Worm (Caenorhabditis elegans) whole organism, L1 larva: ENCODE results near the gene col-78.

Experiments
- C16A3.4 ChIP-seq: fragments of 150-350 bp; optimal IDR thresholded peaks from 2 replicates; lab custom pipeline; 2014; ENCODE audit warnings: missing biosample characterization, missing genetic modification characterization
- F16B12.6 ChIP-seq: fragments of 150-350 bp; optimal IDR thresholded peaks from 2 replicates; lab custom pipeline; 2014; ENCODE audit warnings: missing biosample characterization, missing genetic modification characterization
- aha-1 ChIP-seq: fragments of 150-350 bp; optimal IDR thresholded peaks from 2 replicates; lab custom pipeline; 2014; ENCODE audit warnings: missing biosample characterization, missing genetic modification characterization
- alr-1 ChIP-seq: fragments of 200-800 bp; sonication (Bioruptor generic); optimal IDR thresholded peaks from 2 replicates; lab custom pipeline; 2018; ENCODE audit warnings: borderline replicate concordance, mild to moderate bottlenecking, missing genetic modification characterization, missing compliant biosample characterization
- aly-2 ChIP-seq: fragments of 150-350 bp; optimal IDR thresholded peaks from 2 replicates; lab custom pipeline; 2014; ENCODE audit warnings: missing biosample characterization, missing genetic modification characterization
- ama-1 ChIP-seq: fragments of 150-350 bp; optimal IDR thresholded peaks from 2 replicates; lab custom pipeline; 2014
- blmp-1 ChIP-seq: fragments of 150-350 bp; optimal IDR thresholded peaks from 2 replicates; lab custom pipeline; 2014; ENCODE audit warnings: missing biosample characterization, missing genetic modification characterization
- ceh-63 ChIP-seq: fragments of 200-800 bp; sonication (Bioruptor generic); optimal IDR thresholded peaks from 2 replicates; lab custom pipeline; 2018; ENCODE audit warnings: mild to moderate bottlenecking, missing genetic modification characterization, missing compliant biosample characterization
- ceh-8 ChIP-seq: fragments of 200-800 bp; sonication (Bioruptor generic); optimal IDR thresholded peaks from 2 replicates; lab custom pipeline; 2018; ENCODE audit warnings: mild to moderate bottlenecking, missing genetic modification characterization, moderate library complexity, missing compliant biosample characterization
- ceh-88 ChIP-seq: fragments of 200-800 bp; sonication (Bioruptor generic); IDR thresholded peaks from 2 replicates; pipeline ENCODE4 v1.3.6; 2022; ENCODE audit warnings: missing genetic modification characterization, missing compliant biosample characterization
- ceh-90 ChIP-seq: sonication (generic microtip); optimal IDR thresholded peaks from 2 replicates; lab custom pipeline; 2016; ENCODE audit warnings: missing genetic modification characterization, missing compliant biosample characterization
- efl-1 ChIP-seq, 4 experiments: fragments of 150-350 bp; optimal IDR thresholded peaks in 3 of 4; peaks in 1 of 4; 1 replicate in 1 of 4; 2 replicates in 3 of 4; lab custom pipeline; 2014; ENCODE audit warnings: missing biosample characterization in 2 of 4, missing genetic modification characterization in 2 of 4, missing genetic modification reagents in 2 of 4
- elt-2 ChIP-seq: sonication (generic microtip); optimal IDR thresholded peaks from 2 replicates; lab custom pipeline; 2016; ENCODE audit warnings: missing genetic modification characterization, mild to moderate bottlenecking, inconsistent platforms, missing compliant biosample characterization, missing genetic modification reagents
- elt-3 ChIP-seq, 6 experiments: fragments of 150-350 bp in 1 of 6; sonication (generic microtip); optimal IDR thresholded peaks; 2 replicates each; lab custom pipeline; 2017 to 2018; ENCODE audit warnings: missing biosample characterization in 6 of 6, missing genetic modification characterization in 6 of 6, inconsistent platforms in 1 of 6
- ets-5 ChIP-seq: fragments of 200-800 bp; sonication (Bioruptor generic); IDR thresholded peaks from 2 replicates; pipeline ENCODE4 v1.3.6; 2022; ENCODE audit warnings: missing genetic modification characterization, missing compliant biosample characterization
- fkh-10 ChIP-seq: sonication (generic microtip); optimal IDR thresholded peaks from 2 replicates; lab custom pipeline; 2017; ENCODE audit warnings: missing biosample characterization, missing genetic modification reagents, missing genetic modification characterization
- fkh-4 ChIP-seq: sonication (generic microtip); optimal IDR thresholded peaks from 2 replicates; lab custom pipeline; 2016; ENCODE audit warnings: missing compliant biosample characterization, missing genetic modification characterization, borderline replicate concordance
- fos-1 ChIP-seq: fragments of 150-350 bp; optimal IDR thresholded peaks from 2 replicates; lab custom pipeline; 2014; ENCODE audit warnings: missing biosample characterization, missing genetic modification characterization
- grh-1 ChIP-seq: fragments of 200-800 bp; sonication (Bioruptor generic); IDR thresholded peaks from 2 replicates; pipeline ENCODE4 v1.3.6; 2022; ENCODE audit warnings: missing genetic modification reagents, missing genetic modification characterization, missing compliant biosample characterization
- hlh-4 ChIP-seq: sonication (generic microtip); optimal IDR thresholded peaks from 2 replicates; lab custom pipeline; 2016; ENCODE audit warnings: mild to moderate bottlenecking, missing genetic modification characterization, missing compliant biosample characterization
- hpl-2 ChIP-seq: fragments of 150-350 bp; optimal IDR thresholded peaks from 2 replicates; lab custom pipeline; 2014; ENCODE audit warnings: missing biosample characterization, missing genetic modification reagents, missing genetic modification characterization
- isw-1 ChIP-seq: fragments of 200-800 bp; sonication (Bioruptor generic); IDR thresholded peaks from 2 replicates; pipeline ENCODE4 v1.3.6; 2022; ENCODE audit warnings: missing genetic modification characterization, missing compliant biosample characterization
- lin-13 ChIP-seq: fragments of 150-350 bp; optimal IDR thresholded peaks from 2 replicates; lab custom pipeline; 2014; ENCODE audit warnings: missing biosample characterization, missing genetic modification reagents, missing genetic modification characterization
- lin-14 ChIP-seq: fragments of 200-800 bp; sonication (Bioruptor generic); optimal IDR thresholded peaks from 2 replicates; lab custom pipeline; 2018; ENCODE audit warnings: mild to moderate bottlenecking, missing genetic modification characterization, moderate library complexity, missing compliant biosample characterization
- lin-35 ChIP-seq, 2 experiments: fragments of 150-350 bp; optimal IDR thresholded peaks; 2 replicates each; lab custom pipeline; 2014; ENCODE audit warnings: missing biosample characterization in 2 of 2, missing genetic modification characterization in 2 of 2, missing genetic modification reagents in 2 of 2
- lsy-2 ChIP-seq, 2 experiments: fragments of 150-350 bp; optimal IDR thresholded peaks; 2 replicates each; lab custom pipeline; 2014; ENCODE audit warnings: missing biosample characterization in 2 of 2, missing genetic modification characterization in 2 of 2
- nhr-19 ChIP-seq: fragments of 200-800 bp; sonication (Bioruptor generic); conservative IDR thresholded peaks from 2 replicates; pipeline ENCODE4 v1.3.6; 2022; ENCODE audit warnings: missing genetic modification characterization, missing compliant biosample characterization
- nhr-20 ChIP-seq: sonication (generic microtip); optimal IDR thresholded peaks from 2 replicates; lab custom pipeline; 2016; ENCODE audit warnings: mild to moderate bottlenecking, missing genetic modification characterization, missing compliant biosample characterization
- nhr-71 ChIP-seq: sonication (generic microtip); optimal IDR thresholded peaks from 2 replicates; lab custom pipeline; 2016; ENCODE audit warnings: mild to moderate bottlenecking, missing genetic modification characterization, moderate library complexity, missing compliant biosample characterization
- nhr-84 ChIP-seq: sonication (generic microtip); optimal IDR thresholded peaks from 2 replicates; lab custom pipeline; 2017; ENCODE audit warnings: missing biosample characterization, missing genetic modification characterization
- nhr-90 ChIP-seq: sonication (generic microtip); optimal IDR thresholded peaks from 2 replicates; lab custom pipeline; 2016; ENCODE audit warnings: mild to moderate bottlenecking, missing genetic modification characterization, missing compliant biosample characterization; ENCODE audit not compliant: poor library complexity
- pqm-1 ChIP-seq: sonication (generic microtip); optimal IDR thresholded peaks from 3 replicates; lab custom pipeline; 2017; ENCODE audit warnings: missing biosample characterization, missing genetic modification characterization
- snpc-4 ChIP-seq: fragments of 150-350 bp; optimal IDR thresholded peaks from 2 replicates; lab custom pipeline; 2014; ENCODE audit warnings: missing biosample characterization, missing genetic modification characterization
- snu-23 ChIP-seq: sonication (generic microtip); optimal IDR thresholded peaks from 2 replicates; lab custom pipeline; 2016; ENCODE audit warnings: missing genetic modification characterization, missing compliant biosample characterization
- sup-37 ChIP-seq: fragments of 200-800 bp; sonication (Bioruptor generic); optimal IDR thresholded peaks from 2 replicates; lab custom pipeline; 2018; ENCODE audit warnings: mild to moderate bottlenecking, missing genetic modification characterization, missing compliant biosample characterization
- tlp-1 ChIP-seq: fragments of 150-350 bp; optimal IDR thresholded peaks from 2 replicates; lab custom pipeline; 2014; ENCODE audit warnings: missing biosample characterization, missing genetic modification characterization
- unc-30 ChIP-seq: sonication (generic microtip); optimal IDR thresholded peaks from 2 replicates; lab custom pipeline; 2017; ENCODE audit warnings: missing biosample characterization, missing genetic modification characterization
- unc-86 ChIP-seq: sonication (generic microtip); optimal IDR thresholded peaks from 2 replicates; lab custom pipeline; 2016; ENCODE audit warnings: missing genetic modification characterization, missing compliant biosample characterization
- vab-15 ChIP-seq: sonication (generic microtip); optimal IDR thresholded peaks from 2 replicates; lab custom pipeline; 2017; ENCODE audit warnings: missing genotype, mild to moderate bottlenecking, missing genetic modification characterization, missing compliant biosample characterization
- xbp-1 ChIP-seq: sonication (generic microtip); optimal IDR thresholded peaks from 2 replicates; lab custom pipeline; 2016; ENCODE audit warnings: missing genetic modification characterization, missing compliant biosample characterization
- zag-1 ChIP-seq: fragments of 150-350 bp; optimal IDR thresholded peaks from 2 replicates; lab custom pipeline; 2014; ENCODE audit warnings: missing biosample characterization, missing genetic modification characterization
- zip-4 ChIP-seq: fragments of 200-800 bp; sonication (Bioruptor generic); optimal IDR thresholded peaks from 2 replicates; lab custom pipeline; 2018; ENCODE audit warnings: mild to moderate bottlenecking, missing genetic modification characterization, moderate library complexity, missing compliant biosample characterization

Gene col-78

ce11 chrII:9156277-9156676, 3.9 kb downstream of the col-78 start:
- TF ChIP-seq lin-35 (GFP tag; optimal IDR thresholded peaks at IDR 0.05; lab: Kevin White, UChicago) (peak in 1 of 2 experiments; percentile 19), hlh-4 (tag; lab: Kevin White, UChicago) (no peak), ceh-90 (tag; lab: Kevin White, UChicago) (no peak), aha-1 (tag; lab: Kevin White, UChicago) (peak; percentile 49), lin-14 (GFP tag; lab: Kevin White, UChicago) (peak; percentile 10), zip-4 (GFP tag; lab: Kevin White, UChicago) (no peak), F16B12.6 (no peak), elt-2 (tag; lab: Kevin White, UChicago) (no peak), elt-3 (tag; optimal IDR thresholded peaks at IDR 0.05; lab: Kevin White, UChicago) (peak in 1 of 6 experiments; percentile 47), snu-23 (GFP tag; lab: Kevin White, UChicago) (peak; percentile 2), blmp-1 (peak; percentile 27), nhr-20 (tag; lab: Kevin White, UChicago) (peak; percentile 65), fos-1 (tag; lab: Kevin White, UChicago) (no peak), nhr-90 (tag; lab: Kevin White, UChicago) (peak; percentile 18), nhr-71 (tag; lab: Kevin White, UChicago) (peak; percentile 24)

- TF ChIP-seq lsy-2 (tag; optimal IDR thresholded peaks at IDR 0.05; lab: Kevin White, UChicago) (no peak), ceh-63 (no peak), aly-2 (tag; lab: Kevin White, UChicago) (no peak), alr-1 (tag; lab: Kevin White, UChicago) (no peak), unc-86 (tag; lab: Kevin White, UChicago) (no peak), efl-1 (optimal IDR thresholded peaks at IDR 0.05; lab: Kevin White, UChicago) (no peak), efl-1 (GFP tag; optimal IDR thresholded peaks at IDR 0.05 in 1 of 2; lab: Kevin White, UChicago) (no peak), nhr-90 (tag; lab: Kevin White, UChicago) (peak; percentile 18), elt-2 (tag; lab: Kevin White, UChicago) (peak; percentile 90), pqm-1 (tag; lab: Kevin White, UChicago) (peak; percentile 60), nhr-19 (GFP tag; lab: Robert Waterston, UW) (no peak), vab-15 (tag; lab: Kevin White, UChicago) (no peak), tlp-1 (tag; lab: Kevin White, UChicago) (peak; percentile 5), lin-35 (GFP tag; optimal IDR thresholded peaks at IDR 0.05; lab: Kevin White, UChicago) (peak in 1 of 2 experiments; percentile 3), nhr-71 (tag; lab: Kevin White, UChicago) (peak; percentile 1)
Observed at ce11 chrII:9157125-9157524, 4.8 kb downstream of the col-78 start.

ce11 chrII:9158029-9158428, 5.7 kb downstream of the col-78 start, which contains the start of gene oac-54:
Gene oac-54 (plus strand): TSS chrII:9158111.
- TF ChIP-seq nhr-71 (tag; lab: Kevin White, UChicago) (no peak), grh-1 (GFP tag; lab: Robert Waterston, UW) (no peak), fkh-4 (no peak), zag-1 (tag; lab: Kevin White, UChicago) (no peak), ceh-88 (GFP tag; lab: Robert Waterston, UW) (no peak), ama-1 (no peak), lin-13 (GFP tag; lab: Kevin White, UChicago) (no peak), sup-37 (GFP tag; lab: Kevin White, UChicago) (no peak), C16A3.4 (tag; lab: Kevin White, UChicago) (no peak), fkh-10 (no peak), ets-5 (no peak), hlh-4 (tag; lab: Kevin White, UChicago) (no peak), nhr-84 (no peak), nhr-19 (GFP tag; lab: Robert Waterston, UW) (no peak), hpl-2 (GFP tag; lab: Kevin White, UChicago) (no peak), ceh-8 (no peak), unc-30 (tag; lab: Kevin White, UChicago) (no peak), xbp-1 (no peak), snpc-4 (no peak), isw-1 (GFP tag; lab: Robert Waterston, UW) (no peak)
